Fruit fly (Drosophila melanogaster) Kc167 (cell line): Measurements from ENCODE around the gene Phyhd1.

Experiments
- Myc ChIP-seq: fragments of >200 bp; optimal IDR thresholded peaks from 2 replicates; lab custom pipeline; 2017; ENCODE audit warnings: missing external identifiers
- Sin3A ChIP-seq: fragments of >200 bp; optimal IDR thresholded peaks from 2 replicates; lab custom pipeline; 2018; ENCODE audit warnings: missing external identifiers
- h ChIP-seq: fragments of >200 bp; optimal IDR thresholded peaks from 3 replicates; lab custom pipeline; 2018; ENCODE audit warnings: missing external identifiers
- insv ChIP-seq: fragments of >200 bp; optimal IDR thresholded peaks from 3 replicates; lab custom pipeline; 2018; ENCODE audit warnings: missing external identifiers
- psq ChIP-seq: fragments of >200 bp; optimal IDR thresholded peaks from 2 replicates; lab custom pipeline; 2017; ENCODE audit warnings: missing external identifiers
- ttk ChIP-seq: sonication (Bioruptor generic); optimal IDR thresholded peaks from 2 replicates; lab custom pipeline; 2017; ENCODE audit warnings: missing external identifiers

DNA sequence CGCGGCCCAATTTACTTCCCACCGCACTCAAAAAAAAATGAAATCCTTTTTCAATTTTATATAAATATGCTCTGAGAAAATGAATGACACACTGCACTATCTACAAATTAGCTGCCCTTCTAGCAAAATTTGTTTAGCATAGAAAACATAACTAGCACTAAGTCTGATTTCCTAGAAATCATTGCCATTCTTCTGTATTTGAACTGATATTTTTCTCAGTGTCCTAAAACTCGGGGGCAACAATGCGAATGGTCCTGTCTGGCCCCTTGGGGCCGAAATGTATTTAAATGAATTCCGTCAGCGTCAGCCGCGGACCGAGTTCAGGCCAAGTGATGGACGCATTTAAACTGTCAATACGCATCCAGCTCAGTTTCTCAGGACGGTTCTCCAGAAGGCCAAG lies 8.0 kb downstream of the Phyhd1 start:
- no peak for TF ChIP-seq Myc
- no peak for TF ChIP-seq psq
- TF ChIP-seq Sin3A (lab: Kevin White, UChicago) = no peak
- TF ChIP-seq h (lab: Kevin White, UChicago) = no peak
- TF ChIP-seq ttk (lab: Kevin White, UChicago) = no peak
- no peak for TF ChIP-seq insv (lab: Kevin White, UChicago)
